Worm (Caenorhabditis elegans) whole organism, L4/young adult: Measurements from ENCODE around the gene C45G9.2.

Experiments
- W03F9.2 ChIP-seq: fragments of 150-350 bp; optimal IDR thresholded peaks from 2 replicates; lab custom pipeline; 2014; ENCODE audit warnings: missing biosample characterization, missing genetic modification characterization
- dao-5 ChIP-seq: sonication (generic microtip); optimal IDR thresholded peaks from 2 replicates; lab custom pipeline; 2016; ENCODE audit warnings: missing genotype, missing genetic modification characterization, moderate library complexity, missing compliant biosample characterization
- him-1 ChIP-seq: sonication (generic microtip); optimal IDR thresholded peaks from 2 replicates; lab custom pipeline; 2016; ENCODE audit warnings: missing genotype, missing genetic modification reagents, missing genetic modification characterization, missing compliant biosample characterization

- no peak for TF ChIP-seq him-1
- no peak for TF ChIP-seq W03F9.2 (tag; lab: Kevin White, UChicago)
- no peak for TF ChIP-seq dao-5 (tag; lab: Kevin White, UChicago)
Observed at ce11 chrIII:5044709-5045108, 24.2 kb upstream of the C45G9.2 start, which contains the start of gene C45G9.14.
